Fruit fly (Drosophila melanogaster): ENCODE measurements around the gene CG4218.

The CG4218 gene

DNA sequence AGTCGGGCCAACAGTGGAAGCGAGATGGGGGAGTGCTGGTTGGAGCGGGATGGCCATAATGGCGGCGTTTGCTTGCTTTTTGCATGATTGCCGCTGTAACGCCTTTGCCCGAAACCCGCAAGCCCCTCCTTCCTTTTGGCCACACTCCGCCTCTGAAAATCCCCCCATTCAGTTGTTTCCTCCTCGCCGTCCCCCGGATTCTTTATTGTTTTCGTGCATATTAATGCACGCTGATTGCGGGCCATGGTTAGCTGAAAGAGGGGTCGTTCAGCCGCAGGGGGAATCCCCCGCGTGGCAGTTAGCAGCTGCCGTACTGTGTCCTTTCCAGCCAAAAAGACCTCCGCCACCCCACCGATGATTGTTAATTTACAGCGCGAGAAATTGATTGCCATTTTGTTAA, 3.9 kb upstream of the CG4218 start:
- TF ChIP-seq Dll (optimal IDR thresholded peaks at IDR 0.05) (peak; percentile 12), EcR (GFP tag; optimal IDR thresholded peaks at IDR 0.05) (no peak)

dm6 chr2L:14552141-14552748, 3.3 kb upstream of the CG4218 start:
- TF ChIP-seq usp (GFP tag; optimal IDR thresholded peaks at IDR 0.05) (no peak), psq (optimal IDR thresholded peaks at IDR 0.05) (no peak), Dll (optimal IDR thresholded peaks at IDR 0.05) (no peak), pan (optimal IDR thresholded peaks at IDR 0.05) (no peak), CG8478 (optimal IDR thresholded peaks at IDR 0.05) (no peak), EcR (GFP tag; optimal IDR thresholded peaks at IDR 0.05) (no peak)

DNA sequence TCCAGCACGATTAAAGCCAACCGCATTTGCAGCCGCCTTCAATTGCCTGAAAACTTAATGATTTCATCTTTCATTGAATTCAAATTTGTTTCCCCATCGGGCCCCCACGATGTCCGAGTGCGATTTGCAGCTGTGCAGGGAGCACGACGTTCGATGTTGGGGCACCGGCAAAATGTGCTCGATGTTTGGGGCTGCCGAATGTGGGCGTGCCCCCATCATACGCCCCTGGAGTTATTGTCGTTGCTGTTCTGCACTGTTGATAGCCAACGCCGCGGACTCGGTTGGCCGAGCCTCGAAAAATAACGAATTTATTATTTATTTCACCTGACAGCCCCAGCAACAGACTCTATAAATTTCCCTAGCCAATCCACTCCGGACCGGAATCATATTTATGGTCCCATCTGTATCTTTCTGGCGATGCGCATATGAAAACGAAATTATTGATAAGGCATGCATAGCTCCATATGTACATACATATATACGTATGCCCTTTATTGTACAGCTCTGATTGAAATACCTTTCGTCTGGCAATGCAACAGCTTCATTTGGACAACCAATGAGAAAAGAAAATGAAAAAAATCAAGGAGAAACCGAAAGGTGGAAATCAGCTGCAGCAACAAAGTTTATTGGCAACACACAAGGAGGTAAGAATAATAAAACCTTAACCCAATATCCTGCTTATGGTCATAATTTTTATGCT, 1.9 kb upstream of the CG4218 start:
- TF ChIP-seq pan (optimal IDR thresholded peaks at IDR 0.05): no peak
- TF ChIP-seq Dll (optimal IDR thresholded peaks at IDR 0.05): no peak

DNA sequence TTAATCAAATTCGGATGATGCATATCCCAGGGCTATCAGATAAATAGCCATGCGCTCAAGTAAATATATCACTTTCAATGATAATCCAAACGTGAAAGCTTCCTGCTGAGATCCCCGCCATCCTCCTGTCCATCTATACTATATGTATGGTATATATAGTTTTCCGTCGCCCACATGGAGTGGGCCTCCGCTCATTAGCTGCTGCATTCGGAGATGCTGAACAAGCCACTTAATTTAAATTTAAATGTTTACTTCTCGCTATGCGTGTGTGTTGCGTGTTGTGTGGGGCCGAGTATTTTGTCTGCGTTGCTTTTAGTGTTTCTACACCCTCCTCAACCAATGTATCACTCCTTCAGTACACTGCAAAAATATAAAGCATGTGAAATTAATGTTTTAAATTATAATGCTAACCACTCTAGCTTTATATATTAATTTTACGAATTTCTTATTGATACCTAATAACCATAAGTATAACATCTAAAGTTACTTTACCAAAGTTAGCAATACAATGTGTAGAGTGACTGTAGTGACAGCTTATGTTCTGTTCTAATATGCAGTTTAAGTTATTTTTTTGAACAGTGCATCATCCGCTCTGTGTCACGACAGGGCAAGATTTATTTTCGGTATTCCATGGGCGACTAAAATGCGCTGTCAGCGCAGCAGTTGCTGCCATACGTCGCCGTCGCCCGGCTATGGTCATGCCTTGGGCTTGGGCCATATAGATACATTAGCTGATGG, 2.1 kb downstream of the CG4218 start:
- TF ChIP-seq EcR (GFP tag; optimal IDR thresholded peaks at IDR 0.05) (no peak), pan (optimal IDR thresholded peaks at IDR 0.05) (no peak), psq (optimal IDR thresholded peaks at IDR 0.05) (no peak), CG8478 (optimal IDR thresholded peaks at IDR 0.05) (no peak), Dll (optimal IDR thresholded peaks at IDR 0.05) (no peak), usp (GFP tag; optimal IDR thresholded peaks at IDR 0.05) (no peak)

dm6 chr2L:14545319-14545740, 3.6 kb downstream of the CG4218 start:
- TF ChIP-seq EcR (GFP tag; optimal IDR thresholded peaks at IDR 0.05) (no peak), CG8478 (optimal IDR thresholded peaks at IDR 0.05) (no peak)

- no peak for TF ChIP-seq Dll (optimal IDR thresholded peaks at IDR 0.05)
- TF ChIP-seq EcR (GFP tag; optimal IDR thresholded peaks at IDR 0.05): no peak
- TF ChIP-seq pan (optimal IDR thresholded peaks at IDR 0.05): no peak
- no peak for TF ChIP-seq usp (GFP tag; optimal IDR thresholded peaks at IDR 0.05)
- no peak for TF ChIP-seq psq (optimal IDR thresholded peaks at IDR 0.05)
These were observed 8.3 kb downstream of the CG4218 start for dm6 chr2L:14540539-14541106.

DNA sequence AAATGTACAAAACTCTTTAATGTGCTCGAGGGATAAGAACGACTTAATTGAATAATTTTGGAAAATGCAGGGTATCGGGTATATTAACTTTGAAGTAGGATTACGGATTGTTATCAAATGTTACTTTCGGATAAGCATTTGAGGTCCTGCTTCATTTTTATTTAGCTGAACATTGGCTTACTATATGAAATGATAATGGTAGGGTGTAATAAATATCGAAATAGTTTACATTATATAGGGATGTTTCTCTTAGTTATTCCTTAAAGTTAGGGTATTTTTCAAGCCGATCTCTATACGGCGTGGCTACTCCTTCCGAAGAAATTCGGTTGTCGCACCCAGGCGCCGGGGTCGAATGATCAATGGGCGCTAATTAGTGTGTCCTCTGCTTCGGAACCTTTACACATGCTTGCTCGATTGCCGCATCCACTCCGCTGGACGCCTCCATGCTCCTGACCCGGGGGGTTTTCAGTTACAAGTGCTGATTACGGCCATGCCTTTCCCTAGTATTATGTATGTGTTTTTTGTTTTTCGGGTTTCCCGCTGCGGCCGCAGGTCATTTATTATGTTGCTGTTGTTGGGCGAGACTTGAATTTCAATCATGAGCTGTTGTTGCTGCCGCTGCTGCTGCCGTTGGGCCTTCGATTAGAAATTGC, 8.9 kb downstream of the CG4218 start:
- no peak for TF ChIP-seq psq (optimal IDR thresholded peaks at IDR 0.05)
- no peak for TF ChIP-seq usp (GFP tag; optimal IDR thresholded peaks at IDR 0.05)
- no peak for TF ChIP-seq pan (optimal IDR thresholded peaks at IDR 0.05)
- no peak for TF ChIP-seq CG8478 (optimal IDR thresholded peaks at IDR 0.05)
- no peak for TF ChIP-seq EcR (GFP tag; optimal IDR thresholded peaks at IDR 0.05)
- no peak for TF ChIP-seq Dll (optimal IDR thresholded peaks at IDR 0.05)

DNA sequence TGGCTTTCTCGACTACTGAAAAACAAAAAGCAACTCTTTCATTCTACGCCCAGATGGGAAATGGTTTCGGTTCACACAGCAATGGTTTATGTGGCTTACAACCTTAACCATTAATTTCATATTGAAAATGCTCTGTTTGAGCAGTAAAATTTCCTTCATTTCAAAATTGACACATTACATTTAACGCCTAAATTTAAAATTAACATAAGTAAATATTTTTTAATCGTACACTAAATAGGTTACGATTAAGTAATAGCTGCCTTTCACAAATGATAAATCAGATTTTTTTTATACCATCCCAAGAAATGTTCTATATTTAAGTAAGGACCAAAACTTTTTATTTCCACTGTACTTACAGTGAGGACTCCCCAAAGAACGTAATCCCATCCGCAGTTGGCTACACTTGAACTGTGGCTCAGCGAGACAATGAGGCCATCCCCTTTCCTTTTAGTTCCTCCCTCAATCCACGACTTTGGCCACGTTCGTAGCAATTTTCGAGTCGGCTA, 10.0 kb downstream of the CG4218 start:
- no peak for TF ChIP-seq pan (optimal IDR thresholded peaks at IDR 0.05)
- no peak for TF ChIP-seq CG8478 (optimal IDR thresholded peaks at IDR 0.05)

DNA sequence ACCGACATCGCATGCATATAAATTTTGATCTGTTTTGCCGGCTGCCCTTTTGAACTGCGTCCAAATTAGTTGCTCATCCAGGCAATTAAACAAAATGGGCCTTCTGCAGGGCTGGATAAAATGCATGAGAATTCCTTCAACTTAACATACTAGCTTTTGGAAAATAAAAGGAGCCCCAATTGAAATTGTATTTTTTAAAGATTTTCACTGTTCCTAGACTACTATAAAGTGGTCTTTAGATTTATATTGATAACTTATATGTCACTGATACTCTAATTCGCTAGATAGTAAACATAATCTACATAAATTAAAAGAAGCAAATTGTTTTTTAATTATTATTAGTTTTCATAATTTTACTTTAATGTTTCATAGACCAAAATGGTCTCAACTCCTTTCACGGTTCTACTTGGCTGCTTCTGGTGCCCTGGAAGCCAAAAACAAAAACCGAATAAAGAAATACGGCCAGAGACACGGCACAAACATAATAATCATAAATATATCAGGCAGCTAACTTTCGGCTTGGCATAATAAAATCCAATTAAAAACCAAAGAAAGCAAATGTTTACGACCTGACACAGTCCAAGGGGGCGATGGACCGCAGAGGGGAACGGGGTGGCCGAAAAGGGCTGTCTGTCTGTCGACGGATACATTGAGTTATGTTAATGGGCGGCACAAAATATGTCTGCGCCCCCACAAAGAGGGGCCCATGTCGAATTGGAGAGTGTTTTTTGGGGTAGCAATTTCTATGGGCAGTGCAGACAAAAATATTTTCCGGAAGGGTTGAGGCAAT, 11.3 kb downstream of the CG4218 start:
- TF ChIP-seq psq (optimal IDR thresholded peaks at IDR 0.05) (no peak), pan (optimal IDR thresholded peaks at IDR 0.05) (no peak), Dll (optimal IDR thresholded peaks at IDR 0.05) (no peak), usp (GFP tag; optimal IDR thresholded peaks at IDR 0.05) (no peak), EcR (GFP tag; optimal IDR thresholded peaks at IDR 0.05) (no peak), CG8478 (optimal IDR thresholded peaks at IDR 0.05) (no peak)

- TF ChIP-seq CG8478 (optimal IDR thresholded peaks at IDR 0.05) (no peak), pan (optimal IDR thresholded peaks at IDR 0.05) (no peak), psq (optimal IDR thresholded peaks at IDR 0.05) (no peak), Dll (optimal IDR thresholded peaks at IDR 0.05) (no peak), EcR (GFP tag; optimal IDR thresholded peaks at IDR 0.05) (no peak), usp (GFP tag; optimal IDR thresholded peaks at IDR 0.05) (no peak)
These were observed 12.0 kb downstream of the CG4218 start for dm6 chr2L:14536730-14537427.
